Fruit fly (Drosophila melanogaster): ENCODE results near the gene Mulk.

Gene Mulk

dm6 chr2L:10315888-10316287 is 46.0 kb downstream of the Mulk start:
- no peak for TF ChIP-seq toy (GFP tag; IDR thresholded peaks at IDR 0.05)
- peak in 1 of 2 experiments; percentile 7 for TF ChIP-seq Eip74EF (GFP tag; optimal IDR thresholded peaks at IDR 0.05)
- no peak for TF ChIP-seq MBD-R2 (GFP tag; IDR thresholded peaks at IDR 0.05)
- TF ChIP-seq CG15479 (GFP tag; optimal IDR thresholded peaks at IDR 0.05): peak; percentile 66
- no peak for TF ChIP-seq CG11398 (GFP tag; optimal IDR thresholded peaks at IDR 0.05)
- peak in 1 of 2 experiments; percentile 55 for TF ChIP-seq Hr78 (GFP tag; optimal IDR thresholded peaks at IDR 0.05)
- TF ChIP-seq da (GFP tag; optimal IDR thresholded peaks at IDR 0.05): no peak
- no peak for TF ChIP-seq CG2202 (tag; optimal IDR thresholded peaks at IDR 0.05)
- peak; percentile 83 for TF ChIP-seq exex (tag; optimal IDR thresholded peaks at IDR 0.05)
- 0 out of 4 replicates have a peak, but pooled peaks have one; percentile 21 for TF ChIP-seq chinmo (GFP tag; IDR thresholded peaks at IDR 0.05; ENCODE audit: partially characterized antibody)
- TF ChIP-seq insv (GFP tag; optimal IDR thresholded peaks at IDR 0.05): no peak
- TF ChIP-seq grn (GFP tag; optimal IDR thresholded peaks at IDR 0.05): peak; percentile 45
- peak in 1 of 2 experiments; percentile 46 for TF ChIP-seq eve (GFP tag; optimal IDR thresholded peaks at IDR 0.05)
- peak; percentile 16 for TF ChIP-seq sug (tag; optimal IDR thresholded peaks at IDR 0.05)
- TF ChIP-seq CG34376 (GFP tag; optimal IDR thresholded peaks at IDR 0.05): peak; percentile 82
- TF ChIP-seq CG7963 (GFP tag; IDR thresholded peaks at IDR 0.05; ENCODE audit: partially characterized antibody): no peak
- no peak for TF ChIP-seq NK7.1 (GFP tag; optimal IDR thresholded peaks at IDR 0.05)
- TF ChIP-seq al (GFP tag; IDR thresholded peaks at IDR 0.05): no peak
- TF ChIP-seq slp2 (GFP tag; optimal IDR thresholded peaks at IDR 0.05): no peak
- TF ChIP-seq HmgD (GFP tag; optimal IDR thresholded peaks at IDR 0.05): no peak
- no peak for TF ChIP-seq CG3726 (GFP tag; IDR thresholded peaks at IDR 0.05)
- TF ChIP-seq Med (GFP tag): peak; percentile 6
- no peak for TF ChIP-seq CG14667 (GFP tag; IDR thresholded peaks at IDR 0.05)

dm6 chr2L:10320174-10320775 is 50.4 kb downstream of the Mulk start:
- no peak for TF ChIP-seq bab2 (GFP tag; optimal IDR thresholded peaks at IDR 0.05)
- TF ChIP-seq CG3163 (GFP tag; optimal IDR thresholded peaks at IDR 0.05): no peak
- no peak for TF ChIP-seq sr (GFP tag; IDR thresholded peaks at IDR 0.05)
- TF ChIP-seq Pdp1 (GFP tag; optimal IDR thresholded peaks at IDR 0.05): peak in 1 of 2 experiments; percentile 75
- TF ChIP-seq eve (GFP tag; optimal IDR thresholded peaks at IDR 0.05): peak in 1 of 2 experiments; percentile 28
- TF ChIP-seq ac (GFP tag; optimal IDR thresholded peaks at IDR 0.05): no peak
- no peak for TF ChIP-seq Dll (GFP tag; IDR thresholded peaks at IDR 0.05; ENCODE audit: partially characterized antibody)
- TF ChIP-seq sc (optimal IDR thresholded peaks at IDR 0.05): no peak
- TF ChIP-seq sc (GFP tag; optimal IDR thresholded peaks at IDR 0.05): no peak
- TF ChIP-seq Tbp (GFP tag; optimal IDR thresholded peaks at IDR 0.05): no peak
- no peak for TF ChIP-seq gce (GFP tag; IDR thresholded peaks at IDR 0.05)
- TF ChIP-seq CG1647 (GFP tag; optimal IDR thresholded peaks at IDR 0.05): no peak
- TF ChIP-seq bigmax (GFP tag; optimal IDR thresholded peaks at IDR 0.05): no peak
- no peak for TF ChIP-seq sim (GFP tag; IDR thresholded peaks at IDR 0.05)
- TF ChIP-seq D19B (GFP tag; optimal IDR thresholded peaks at IDR 0.05): peak; percentile 66
- TF ChIP-seq exex (tag; optimal IDR thresholded peaks at IDR 0.05): peak; percentile 77
- no peak for TF ChIP-seq CHES-1-like (GFP tag; optimal IDR thresholded peaks at IDR 0.05)
- TF ChIP-seq Med (GFP tag): peak; percentile 10
- TF ChIP-seq Rfx (GFP tag; IDR thresholded peaks at IDR 0.05): no peak
- TF ChIP-seq YL-1 (GFP tag; optimal IDR thresholded peaks at IDR 0.05): no peak
- TF ChIP-seq CG42726 (GFP tag; IDR thresholded peaks at IDR 0.05; ENCODE audit: partially characterized antibody): no peak
- TF ChIP-seq Bteb2 (GFP tag; optimal IDR thresholded peaks at IDR 0.05): no peak
- TF ChIP-seq toy (GFP tag; IDR thresholded peaks at IDR 0.05): no peak
- no peak for TF ChIP-seq h (optimal IDR thresholded peaks at IDR 0.05)

Data from whole organism, embryonic.